Fruit fly (Drosophila melanogaster): ENCODE data around the gene pip.

Gene pip

dm6 chr3L:19263480-19264140, 73.8 kb downstream of the pip start, which contains the start of the genes CG42374 and Mettl5 (continued):
- TF ChIP-seq sob (GFP tag; IDR thresholded peaks at IDR 0.05) (peak; percentile 40; the same call in 1 of the 2 replicates), CG8290 (GFP tag; optimal IDR thresholded peaks at IDR 0.05) (no peak), CG8290 (tag; optimal IDR thresholded peaks at IDR 0.05) (peak in 1 of 2 experiments; percentile 52), CG1603 (tag; optimal IDR thresholded peaks at IDR 0.05) (peak; percentile 46), CG4820 (GFP tag; optimal IDR thresholded peaks at IDR 0.05) (no peak), pita (GFP tag; optimal IDR thresholded peaks at IDR 0.05) (no peak), Optix (GFP tag; IDR thresholded peaks at IDR 0.05) (no peak), jumu (GFP tag; optimal IDR thresholded peaks at IDR 0.05) (no peak), CG6813 (GFP tag; optimal IDR thresholded peaks at IDR 0.05) (peak; percentile 35), Ets65A (GFP tag) (no peak), al (GFP tag; IDR thresholded peaks at IDR 0.05) (0 out of 2 replicates have a peak, but pooled peaks have one; percentile 5), CTCF (GFP tag; optimal IDR thresholded peaks at IDR 0.05) (no peak), stc (GFP tag; IDR thresholded peaks at IDR 0.05) (peak; percentile 61; the same call in 1 of the 2 replicates), CG17385 (GFP tag; optimal IDR thresholded peaks at IDR 0.05) (peak; percentile 2), Hmr (GFP tag; optimal IDR thresholded peaks at IDR 0.05) (peak; percentile 44), CG15479 (GFP tag; optimal IDR thresholded peaks at IDR 0.05) (no peak), H15 (GFP tag; IDR thresholded peaks at IDR 0.05) (no peak), CG11398 (GFP tag; optimal IDR thresholded peaks at IDR 0.05) (no peak), CG1832 (GFP tag; optimal IDR thresholded peaks at IDR 0.05) (no peak), CG5180 (GFP tag; optimal IDR thresholded peaks at IDR 0.05) (peak; percentile 3), CG4617 (GFP tag; optimal IDR thresholded peaks at IDR 0.05; ENCODE audit: borderline replicate concordance) (no peak), tup (GFP tag; optimal IDR thresholded peaks at IDR 0.05) (no peak), Fer3 (tag; optimal IDR thresholded peaks at IDR 0.05) (peak; percentile 45), cg (GFP tag; optimal IDR thresholded peaks at IDR 0.05) (no peak), fu2 (GFP tag; optimal IDR thresholded peaks at IDR 0.05) (no peak), nmo (GFP tag; optimal IDR thresholded peaks at IDR 0.05) (peak; percentile 15), CG10462 (GFP tag; optimal IDR thresholded peaks at IDR 0.05) (no peak), lmd (GFP tag; IDR thresholded peaks at IDR 0.05) (peak; percentile 37), CG3407 (GFP tag; optimal IDR thresholded peaks at IDR 0.05) (peak; percentile 7), CG9797 (GFP tag; optimal IDR thresholded peaks at IDR 0.05) (no peak), CG16863 (GFP tag; optimal IDR thresholded peaks at IDR 0.05) (no peak), nerfin-2 (GFP tag; IDR thresholded peaks at IDR 0.05; ENCODE audit: partially characterized antibody) (no peak), Bteb2 (GFP tag; optimal IDR thresholded peaks at IDR 0.05) (no peak), Fer2 (tag; optimal IDR thresholded peaks at IDR 0.05) (no peak), Ets97D (GFP tag; optimal IDR thresholded peaks at IDR 0.05) (no peak), Neu2 (GFP tag; optimal IDR thresholded peaks at IDR 0.05; ENCODE audit: borderline replicate concordance) (no peak), ap (GFP tag; IDR thresholded peaks at IDR 0.05) (no peak), Awh (GFP tag; IDR thresholded peaks at IDR 0.05) (peak; percentile 60; the same call in 1 of the 2 replicates), Atf-2 (GFP tag; optimal IDR thresholded peaks at IDR 0.05) (no peak), CG17802 (tag; optimal IDR thresholded peaks at IDR 0.05) (no peak), z (GFP tag; IDR thresholded peaks at IDR 0.05) (no peak), CG1792 (GFP tag; optimal IDR thresholded peaks at IDR 0.05) (no peak), nau (GFP tag; optimal IDR thresholded peaks at IDR 0.05) (peak; percentile 27), CG7372 (GFP tag; IDR thresholded peaks at IDR 0.05) (peak; percentile 36; the same call in 1 of the 2 replicates), lola (GFP tag; optimal IDR thresholded peaks at IDR 0.05) (peak in 1 of 3 experiments; percentile 6), CG7271 (tag; optimal IDR thresholded peaks at IDR 0.05) (no peak), hbn (GFP tag; IDR thresholded peaks at IDR 0.05; ENCODE audit: partially characterized antibody) (no peak), CG9727 (GFP tag; optimal IDR thresholded peaks at IDR 0.05) (no peak), CG14050 (GFP tag; IDR thresholded peaks at IDR 0.05) (no peak), klu (GFP tag; IDR thresholded peaks at IDR 0.05) (no peak), usp (GFP tag; optimal IDR thresholded peaks at IDR 0.05) (no peak)
